Fruit fly (Drosophila melanogaster): ENCODE measurements around the gene fig.

fig gene

dm6 chr3R:29802753-29803313, 22.6 kb upstream of the fig start, which contains the start of the genes Etfb and CG7789:
Gene Etfb (minus strand): TSS chr3R:29802945.
Gene CG7789 (plus strand): TSS chr3R:29803196.
- TF ChIP-seq tj (GFP tag; optimal IDR thresholded peaks at IDR 0.05) (peak; percentile 88), Crg-1 (GFP tag; optimal IDR thresholded peaks at IDR 0.05) (peak; percentile 91), CG5204 (GFP tag; optimal IDR thresholded peaks at IDR 0.05) (no peak), CG7101 (tag; optimal IDR thresholded peaks at IDR 0.05) (peak; percentile 88), pad (GFP tag; optimal IDR thresholded peaks at IDR 0.05) (peak; percentile 53), CG12768 (GFP tag; optimal IDR thresholded peaks at IDR 0.05) (peak; percentile 98), ovo (GFP tag; optimal IDR thresholded peaks at IDR 0.05) (peak; percentile 89), Mnt (GFP tag; optimal IDR thresholded peaks at IDR 0.05) (peak; percentile 89), CG11617 (GFP tag; optimal IDR thresholded peaks at IDR 0.05) (peak; percentile 95), Hr96 (GFP tag; optimal IDR thresholded peaks at IDR 0.05) (peak; percentile 97), bab1 (GFP tag; optimal IDR thresholded peaks at IDR 0.05) (peak; percentile 86), toe (GFP tag; optimal IDR thresholded peaks at IDR 0.05) (peak; percentile 99), kay (GFP tag; ENCODE audit: borderline replicate concordance) (no peak), CG7045 (GFP tag; optimal IDR thresholded peaks at IDR 0.05) (peak; percentile 90), CG33017 (tag; optimal IDR thresholded peaks at IDR 0.05) (peak; percentile 80), cnc (optimal IDR thresholded peaks at IDR 0.05) (no peak), Clk (GFP tag; optimal IDR thresholded peaks at IDR 0.05) (peak; percentile 91), cic (GFP tag; optimal IDR thresholded peaks at IDR 0.05) (peak; percentile 72), CG14711 (tag; optimal IDR thresholded peaks at IDR 0.05) (peak; percentile 53), CG1620 (GFP tag; optimal IDR thresholded peaks at IDR 0.05) (peak; percentile 92)

dm6 chr3R:29799681-29800028, 19.4 kb upstream of the fig start:
- TF ChIP-seq cnc (optimal IDR thresholded peaks at IDR 0.05) (peak in 1 of 2 experiments; percentile 83), CG11617 (GFP tag; optimal IDR thresholded peaks at IDR 0.05) (no peak), bab1 (GFP tag; optimal IDR thresholded peaks at IDR 0.05) (peak; percentile 14)

dm6 chr3R:29798966-29799680, 18.9 kb upstream of the fig start, which contains the start of the genes Rnb and Drice:
Gene Rnb (minus strand): TSS chr3R:29799354.
Gene Drice (plus strand): TSS chr3R:29799658.
- TF ChIP-seq bab1 (GFP tag; optimal IDR thresholded peaks at IDR 0.05) = no peak
- peak; percentile 71 for TF ChIP-seq CG7045 (GFP tag; optimal IDR thresholded peaks at IDR 0.05)
- peak; percentile 2 for TF ChIP-seq CG33017 (tag; optimal IDR thresholded peaks at IDR 0.05)
- TF ChIP-seq tj (GFP tag; optimal IDR thresholded peaks at IDR 0.05) = peak; percentile 38
- TF ChIP-seq cic (GFP tag; optimal IDR thresholded peaks at IDR 0.05) = peak; percentile 21
- TF ChIP-seq cnc (optimal IDR thresholded peaks at IDR 0.05) = no peak
- peak; percentile 50 for TF ChIP-seq Mnt (GFP tag; optimal IDR thresholded peaks at IDR 0.05)
- no peak for TF ChIP-seq Hr96 (GFP tag; optimal IDR thresholded peaks at IDR 0.05)
- no peak for TF ChIP-seq kay (GFP tag; ENCODE audit: borderline replicate concordance)
- TF ChIP-seq pad (GFP tag; optimal IDR thresholded peaks at IDR 0.05) = peak; percentile 60
- peak; percentile 5 for TF ChIP-seq ovo (GFP tag; optimal IDR thresholded peaks at IDR 0.05)
- TF ChIP-seq Clk (GFP tag; optimal IDR thresholded peaks at IDR 0.05) = peak; percentile 19
- TF ChIP-seq CG14711 (tag; optimal IDR thresholded peaks at IDR 0.05) = peak; percentile 60
- TF ChIP-seq CG11617 (GFP tag; optimal IDR thresholded peaks at IDR 0.05) = peak; percentile 49
- TF ChIP-seq toe (GFP tag; optimal IDR thresholded peaks at IDR 0.05) = no peak
- TF ChIP-seq CG5204 (GFP tag; optimal IDR thresholded peaks at IDR 0.05) = no peak
- peak; percentile 72 for TF ChIP-seq CG7101 (tag; optimal IDR thresholded peaks at IDR 0.05)
- peak; percentile 80 for TF ChIP-seq CG12768 (GFP tag; optimal IDR thresholded peaks at IDR 0.05)
- no peak for TF ChIP-seq Crg-1 (GFP tag; optimal IDR thresholded peaks at IDR 0.05)
- TF ChIP-seq CG1620 (GFP tag; optimal IDR thresholded peaks at IDR 0.05) = peak; percentile 37

- TF ChIP-seq kay (GFP tag; ENCODE audit: borderline replicate concordance) (no peak), tj (GFP tag; optimal IDR thresholded peaks at IDR 0.05) (peak; percentile 76), cic (GFP tag; optimal IDR thresholded peaks at IDR 0.05) (no peak), Hr96 (GFP tag; optimal IDR thresholded peaks at IDR 0.05) (no peak), Mnt (GFP tag; optimal IDR thresholded peaks at IDR 0.05) (no peak), CG7101 (tag; optimal IDR thresholded peaks at IDR 0.05) (no peak), CG33017 (tag; optimal IDR thresholded peaks at IDR 0.05) (no peak), ovo (GFP tag; optimal IDR thresholded peaks at IDR 0.05) (no peak), CG11617 (GFP tag; optimal IDR thresholded peaks at IDR 0.05) (no peak), CG7045 (GFP tag; optimal IDR thresholded peaks at IDR 0.05) (no peak), CG14711 (tag; optimal IDR thresholded peaks at IDR 0.05) (no peak), pad (GFP tag; optimal IDR thresholded peaks at IDR 0.05) (no peak), Crg-1 (GFP tag; optimal IDR thresholded peaks at IDR 0.05) (no peak), CG1620 (GFP tag; optimal IDR thresholded peaks at IDR 0.05) (no peak), toe (GFP tag; optimal IDR thresholded peaks at IDR 0.05) (no peak), bab1 (GFP tag; optimal IDR thresholded peaks at IDR 0.05) (no peak), Clk (GFP tag; optimal IDR thresholded peaks at IDR 0.05) (no peak), cnc (optimal IDR thresholded peaks at IDR 0.05) (peak; percentile 64 to 95), CG12768 (GFP tag; optimal IDR thresholded peaks at IDR 0.05) (peak; percentile 23), CG5204 (GFP tag; optimal IDR thresholded peaks at IDR 0.05) (no peak)
Observed at dm6 chr3R:29797183-29797582, 16.9 kb upstream of the fig start.

dm6 chr3R:29794161-29794882, 14.1 kb upstream of the fig start, which contains the start of gene sro:
Gene sro (plus strand): TSS chr3R:29794597.
- TF ChIP-seq Crg-1 (GFP tag; optimal IDR thresholded peaks at IDR 0.05) (peak; percentile 3), CG14711 (tag; optimal IDR thresholded peaks at IDR 0.05) (no peak), tj (GFP tag; optimal IDR thresholded peaks at IDR 0.05) (peak; percentile 83), CG1620 (GFP tag; optimal IDR thresholded peaks at IDR 0.05) (no peak), cic (GFP tag; optimal IDR thresholded peaks at IDR 0.05) (no peak), toe (GFP tag; optimal IDR thresholded peaks at IDR 0.05) (no peak), bab1 (GFP tag; optimal IDR thresholded peaks at IDR 0.05) (peak; percentile 46), CG12768 (GFP tag; optimal IDR thresholded peaks at IDR 0.05) (no peak), Clk (GFP tag; optimal IDR thresholded peaks at IDR 0.05) (no peak), CG7045 (GFP tag; optimal IDR thresholded peaks at IDR 0.05) (no peak), ovo (GFP tag; optimal IDR thresholded peaks at IDR 0.05) (no peak), cnc (optimal IDR thresholded peaks at IDR 0.05) (no peak), Mnt (GFP tag; optimal IDR thresholded peaks at IDR 0.05) (no peak), CG33017 (tag; optimal IDR thresholded peaks at IDR 0.05) (no peak), pad (GFP tag; optimal IDR thresholded peaks at IDR 0.05) (no peak), Hr96 (GFP tag; optimal IDR thresholded peaks at IDR 0.05) (no peak), CG11617 (GFP tag; optimal IDR thresholded peaks at IDR 0.05) (no peak), CG5204 (GFP tag; optimal IDR thresholded peaks at IDR 0.05) (no peak), CG7101 (tag; optimal IDR thresholded peaks at IDR 0.05) (peak; percentile 53), kay (GFP tag; ENCODE audit: borderline replicate concordance) (no peak)
